Worm (Caenorhabditis elegans): ENCODE data around the gene sgo-1.
A peak's percentile ranks its signal among the peaks of the same experiment; 100 is the strongest.

Gene sgo-1

ce11 chrIV:7796432-7797113 lies at the start of gene sgo-1:
sgo-1 (minus strand) TSS chrIV:7796482.
- TF ChIP-seq W03F9.2 (tag; optimal IDR thresholded peaks at IDR 0.05) (peak; percentile 52), him-1 (tag; optimal IDR thresholded peaks at IDR 0.05) (no peak)

DNA sequence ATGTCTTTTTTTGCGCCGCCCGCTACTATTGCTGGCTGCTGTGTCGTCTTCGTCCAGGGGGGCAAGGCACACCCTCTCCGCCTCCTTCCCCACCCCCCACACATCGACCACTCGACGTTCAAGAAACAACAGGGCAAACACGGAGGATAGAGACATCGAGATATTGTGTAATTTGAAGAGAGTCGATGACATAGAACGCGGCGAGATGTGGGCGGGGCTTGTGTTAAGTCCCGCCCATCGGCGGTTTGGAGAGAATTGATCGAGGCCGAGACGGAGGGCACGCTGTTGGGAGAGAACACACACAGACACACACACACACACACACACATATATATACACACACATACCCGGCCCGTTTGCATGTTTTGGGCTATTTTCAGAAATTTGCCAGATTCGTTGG lies 49.3 kb upstream of the sgo-1 start:
- TF ChIP-seq W03F9.2 (tag; optimal IDR thresholded peaks at IDR 0.05) (peak; percentile 5), dao-5 (tag; optimal IDR thresholded peaks at IDR 0.05) (peak; percentile 69), him-1 (tag; optimal IDR thresholded peaks at IDR 0.05) (peak; percentile 71)

DNA sequence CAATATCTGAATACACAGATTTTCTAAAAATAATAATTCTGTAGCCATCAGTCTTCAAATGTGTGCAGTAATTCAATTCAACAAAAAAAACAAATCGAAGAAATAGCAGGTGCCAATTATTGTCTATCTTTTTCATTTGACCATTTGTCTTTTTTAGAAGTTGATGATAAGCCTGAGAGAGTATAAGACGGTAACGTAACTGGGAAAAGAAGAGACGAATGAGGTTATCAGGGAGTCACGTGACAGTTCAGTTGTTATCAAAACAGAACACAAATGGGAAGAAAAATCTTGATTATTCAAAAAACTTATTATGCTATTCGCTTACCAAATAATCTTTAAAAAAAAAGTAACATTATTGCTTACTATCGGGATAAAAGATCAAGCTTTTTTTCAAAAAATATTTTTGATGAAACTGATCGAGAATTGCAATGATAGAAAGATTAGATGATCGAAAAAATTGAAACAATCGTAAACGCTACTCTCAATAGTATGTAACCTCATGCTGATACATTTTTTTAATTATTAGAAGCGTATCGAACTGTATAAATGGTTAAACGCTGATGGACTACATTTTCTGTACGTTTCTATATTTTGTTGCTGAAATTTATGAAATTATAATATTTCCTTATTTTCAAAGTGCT lies 48.2 kb upstream of the sgo-1 start:
- no peak for TF ChIP-seq dao-5 (tag; optimal IDR thresholded peaks at IDR 0.05)
- TF ChIP-seq W03F9.2 (tag; optimal IDR thresholded peaks at IDR 0.05), result peak; percentile 26

DNA sequence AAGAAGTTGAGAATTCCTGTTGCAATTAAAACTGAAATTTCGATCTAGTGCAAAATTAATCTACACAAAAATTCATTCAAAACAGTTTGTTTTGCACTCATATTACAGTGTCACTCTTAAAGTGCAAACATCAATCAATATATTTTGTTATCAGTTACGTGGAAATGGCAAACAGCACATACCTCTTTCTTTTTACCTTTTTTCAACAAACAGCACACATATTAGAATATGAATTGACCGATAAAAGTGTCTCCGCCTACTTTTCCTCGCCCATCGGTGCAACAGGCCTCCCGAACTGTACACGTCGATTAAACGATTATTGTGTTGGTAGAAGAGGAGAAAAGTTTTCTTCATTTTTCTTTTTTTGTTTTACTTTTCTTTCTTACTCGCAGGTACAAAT lies 44.9 kb upstream of the sgo-1 start:
- TF ChIP-seq dao-5 (tag; optimal IDR thresholded peaks at IDR 0.05) (no peak), him-1 (tag; optimal IDR thresholded peaks at IDR 0.05) (no peak), W03F9.2 (tag; optimal IDR thresholded peaks at IDR 0.05) (no peak)

ce11 chrIV:7839923-7840322 lies 43.6 kb upstream of the sgo-1 start:
- no peak for TF ChIP-seq W03F9.2 (tag; optimal IDR thresholded peaks at IDR 0.05)
- TF ChIP-seq dao-5 (tag; optimal IDR thresholded peaks at IDR 0.05), result no peak
- no peak for TF ChIP-seq him-1 (tag; optimal IDR thresholded peaks at IDR 0.05)

ce11 chrIV:7838426-7838825 lies 42.1 kb upstream of the sgo-1 start, which contains the start of gene C06A6.7:
C06A6.7 (minus strand) TSS chrIV:7838526.
- TF ChIP-seq W03F9.2 (tag; optimal IDR thresholded peaks at IDR 0.05), result no peak
- no peak for TF ChIP-seq dao-5 (tag; optimal IDR thresholded peaks at IDR 0.05)
- no peak for TF ChIP-seq him-1 (tag; optimal IDR thresholded peaks at IDR 0.05)

DNA sequence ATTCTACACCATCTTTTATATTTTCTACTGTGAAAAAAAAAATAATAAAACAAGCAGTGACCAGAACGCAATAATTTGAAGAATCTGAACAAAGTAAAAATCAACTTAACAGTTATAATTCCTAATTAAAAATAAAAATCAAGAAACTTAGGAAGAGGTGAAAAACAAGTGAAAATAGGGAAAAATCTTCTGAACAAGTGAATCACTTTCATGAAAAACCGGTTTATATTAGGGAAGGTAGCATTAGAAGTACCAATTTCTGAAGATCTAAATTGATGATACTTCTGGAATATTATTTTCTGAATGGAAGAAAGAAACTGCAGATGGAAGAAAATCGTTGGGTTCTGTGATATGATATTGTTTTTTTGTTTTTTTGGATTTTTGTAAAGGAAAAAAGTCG lies 40.2 kb upstream of the sgo-1 start:
- TF ChIP-seq W03F9.2 (tag; optimal IDR thresholded peaks at IDR 0.05), result no peak

- TF ChIP-seq W03F9.2 (tag; optimal IDR thresholded peaks at IDR 0.05) (no peak), him-1 (tag; optimal IDR thresholded peaks at IDR 0.05) (no peak), dao-5 (tag; optimal IDR thresholded peaks at IDR 0.05) (no peak)
These were observed 39.7 kb upstream of the sgo-1 start for ce11 chrIV:7836030-7836429.

DNA sequence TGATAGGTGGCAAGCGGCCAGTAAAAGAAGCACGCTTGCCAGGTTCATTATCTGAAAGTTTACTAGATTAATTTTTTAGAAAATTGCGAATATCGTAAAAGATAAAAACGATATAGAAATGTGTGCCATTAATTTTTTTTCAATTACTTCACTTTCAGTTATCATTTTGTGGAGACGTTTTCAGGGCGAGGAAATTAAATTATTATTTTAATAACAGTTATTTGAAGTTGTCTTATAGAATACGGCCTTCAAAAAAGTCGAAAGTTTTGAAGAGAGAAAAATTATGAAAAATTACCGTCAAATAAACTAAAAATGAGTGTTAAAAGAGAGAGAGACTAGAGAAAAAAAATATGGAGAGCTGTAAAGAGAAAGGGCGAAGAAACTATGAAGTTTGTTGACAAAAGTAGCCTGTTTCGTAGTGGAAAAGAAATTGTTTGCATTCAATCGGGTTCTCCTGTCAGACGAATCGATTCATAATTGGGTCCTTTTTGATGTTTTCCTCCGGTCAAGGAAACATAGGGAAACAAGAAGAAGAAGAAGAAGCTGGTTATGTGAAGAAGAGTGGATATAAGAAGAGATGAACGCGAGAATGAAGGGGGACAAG lies 38.4 kb upstream of the sgo-1 start, which contains the start of gene erp-44.2:
TSS of gene erp-44.2 (minus strand) at position 51 of the 604 bp plus-strand sequence.
- no peak for TF ChIP-seq him-1 (tag; optimal IDR thresholded peaks at IDR 0.05)
- TF ChIP-seq dao-5 (tag; optimal IDR thresholded peaks at IDR 0.05), result no peak
- no peak for TF ChIP-seq W03F9.2 (tag; optimal IDR thresholded peaks at IDR 0.05)

DNA sequence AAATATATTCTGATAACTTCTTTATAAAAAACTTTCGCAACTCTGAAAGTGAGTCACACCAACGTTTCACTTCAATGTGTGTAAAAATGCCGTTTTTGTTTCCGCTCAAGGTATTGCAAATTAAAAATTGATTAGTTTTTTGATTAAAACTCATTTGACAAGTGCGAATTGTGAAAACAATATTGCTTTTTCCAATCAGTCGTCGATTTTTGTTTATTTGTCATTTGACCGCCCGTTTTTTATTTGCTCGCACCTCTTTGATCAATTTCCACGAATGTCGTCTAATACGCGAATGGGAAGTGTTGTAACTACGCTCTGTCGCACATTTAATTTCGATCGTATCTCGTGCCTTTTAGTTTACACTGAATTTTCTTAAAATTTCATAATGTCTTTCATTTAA lies 33.9 kb upstream of the sgo-1 start, which contains the start of gene mvb-12:
TSS of gene mvb-12 (plus strand) at position 375 of the 400 bp plus-strand sequence.
- TF ChIP-seq W03F9.2 (tag; optimal IDR thresholded peaks at IDR 0.05), result no peak
- TF ChIP-seq him-1 (tag; optimal IDR thresholded peaks at IDR 0.05), result no peak
- TF ChIP-seq dao-5 (tag; optimal IDR thresholded peaks at IDR 0.05), result no peak

DNA sequence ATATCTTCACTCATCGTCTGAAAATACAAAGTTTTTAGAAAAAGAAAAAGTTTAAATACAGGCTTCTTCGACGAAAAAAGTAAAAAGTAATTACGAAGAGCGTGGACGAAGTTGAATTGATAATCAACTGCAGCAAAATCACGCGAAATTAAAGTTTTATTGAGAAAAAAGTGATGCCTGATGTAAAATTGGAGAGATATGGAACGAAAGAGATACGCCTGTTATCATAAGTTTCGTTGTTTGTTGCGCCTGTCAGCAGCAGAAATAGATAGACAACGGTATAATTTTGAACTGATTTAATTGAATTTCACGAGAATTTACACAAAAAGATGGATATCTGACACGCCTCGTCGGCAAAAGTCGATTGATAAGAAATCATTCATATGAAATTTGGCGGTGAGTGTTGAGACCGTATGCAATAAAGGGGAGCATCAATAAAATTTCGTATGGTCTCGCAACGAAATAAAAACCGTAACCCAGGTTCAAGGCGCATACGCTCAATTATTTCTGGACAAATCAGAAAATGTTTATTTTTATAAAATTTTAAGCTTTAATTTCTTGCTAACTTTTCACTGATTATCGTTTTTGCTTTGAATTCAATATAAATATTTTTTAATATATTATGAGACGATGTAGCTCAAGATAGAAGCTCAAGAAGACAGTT lies 33.1 kb upstream of the sgo-1 start, which contains the start of gene C06A6.4:
TSS of gene C06A6.4 (minus strand) at position 24 of the 664 bp plus-strand sequence.
- TF ChIP-seq him-1 (tag; optimal IDR thresholded peaks at IDR 0.05) (no peak), W03F9.2 (tag; optimal IDR thresholded peaks at IDR 0.05) (peak; percentile 61)

DNA sequence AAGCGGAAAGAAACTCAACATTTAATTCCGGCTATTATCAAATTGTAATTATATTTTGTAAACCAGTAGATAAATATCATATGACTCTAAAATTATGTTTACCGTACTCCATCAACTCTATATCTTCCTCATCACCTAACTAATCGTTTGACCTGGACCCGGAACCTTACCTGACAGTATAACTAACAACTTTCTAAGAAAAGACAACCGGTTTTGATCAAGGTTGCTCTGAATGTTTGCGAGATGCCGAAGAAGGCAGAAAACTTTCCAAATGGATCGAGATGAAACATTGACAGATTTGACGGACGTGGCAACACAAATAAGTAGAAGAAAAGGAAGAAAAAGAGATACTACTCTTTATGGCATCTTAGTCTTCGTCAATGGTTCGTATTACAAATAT lies 28.4 kb upstream of the sgo-1 start:
- TF ChIP-seq him-1 (tag; optimal IDR thresholded peaks at IDR 0.05), result no peak
- TF ChIP-seq W03F9.2 (tag; optimal IDR thresholded peaks at IDR 0.05), result no peak

ce11 chrIV:7822524-7822923 lies 26.2 kb upstream of the sgo-1 start, which contains the start of gene T14A8.2:
T14A8.2 (minus strand) TSS chrIV:7822624.
- no peak for TF ChIP-seq W03F9.2 (tag; optimal IDR thresholded peaks at IDR 0.05)
- no peak for TF ChIP-seq dao-5 (tag; optimal IDR thresholded peaks at IDR 0.05)
- TF ChIP-seq him-1 (tag; optimal IDR thresholded peaks at IDR 0.05), result no peak

- TF ChIP-seq dao-5 (tag; optimal IDR thresholded peaks at IDR 0.05), result no peak
- no peak for TF ChIP-seq him-1 (tag; optimal IDR thresholded peaks at IDR 0.05)
- TF ChIP-seq W03F9.2 (tag; optimal IDR thresholded peaks at IDR 0.05), result no peak
These were observed 21.6 kb upstream of the sgo-1 start, which contains the start of gene ric-3 for ce11 chrIV:7817852-7818251. ric-3 (plus strand) TSS chrIV:7818251.
